Worm (Caenorhabditis elegans) whole organism, L3 larva: ENCODE results near the gene C06B8.2.

Source experiments
- elt-2 ChIP-seq: sonication (generic microtip); optimal IDR thresholded peaks from 2 replicates; lab custom pipeline; 2016; ENCODE audit warnings: missing genetic modification reagents, mild to moderate bottlenecking, missing genetic modification characterization, missing compliant biosample characterization
- lin-15B ChIP-seq: fragments of 150-350 bp; optimal IDR thresholded peaks from 2 replicates; lab custom pipeline; 2014; ENCODE audit warnings: missing biosample characterization, missing genetic modification characterization
- mdl-1 ChIP-seq: fragments of 150-350 bp; optimal IDR thresholded peaks from 2 replicates; lab custom pipeline; 2014; ENCODE audit warnings: missing biosample characterization, missing genetic modification characterization
- nhr-67 ChIP-seq: fragments of 150-350 bp; optimal IDR thresholded peaks from 2 replicates; lab custom pipeline; 2014; ENCODE audit warnings: missing biosample characterization, missing genetic modification characterization
- unc-39 ChIP-seq: sonication (generic microtip); optimal IDR thresholded peaks from 4 replicates; lab custom pipeline; 2017; ENCODE audit warnings: missing biosample characterization, missing genetic modification characterization
- unc-62 ChIP-seq: fragments of 150-350 bp; sonication (generic microtip); optimal IDR thresholded peaks from 4 replicates; lab custom pipeline; 2014; ENCODE audit warnings: missing biosample characterization, missing genetic modification reagents, missing genetic modification characterization

DNA sequence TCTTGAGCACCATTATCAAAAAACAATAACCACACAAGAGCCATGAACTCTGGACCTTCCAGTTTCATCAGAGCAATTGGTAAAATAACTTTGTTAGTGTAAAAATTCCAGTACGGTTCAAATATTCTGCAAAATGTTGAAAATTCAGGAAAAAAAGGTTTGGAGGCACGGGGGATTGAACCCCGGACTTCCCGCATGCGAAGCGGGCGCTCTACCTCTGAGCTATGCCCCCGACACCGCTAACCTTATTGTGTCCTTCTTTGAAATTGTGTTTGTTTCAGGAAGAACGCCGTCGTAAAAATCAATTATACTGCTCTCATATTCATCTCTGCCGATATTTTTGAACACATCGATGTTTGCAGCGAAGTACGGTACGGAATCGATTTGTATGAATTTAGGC is 1.3 kb upstream of the C06B8.2 start:
- TF ChIP-seq mdl-1 (no peak), unc-62 (no peak), elt-2 (no peak), lin-15B (tag; lab: Kevin White, UChicago) (no peak), nhr-67 (tag; lab: Kevin White, UChicago) (no peak), unc-39 (no peak)
